Fruit fly (Drosophila melanogaster): Measurements from ENCODE around the gene HP1D3csd.
A peak's percentile ranks its signal among the peaks of the same experiment; 100 is the strongest.

HP1D3csd gene

dm6 chrX:19224580-19225303 lies 34.7 kb downstream of the HP1D3csd start (continued):
- peak; percentile 7 for TF ChIP-seq CG2116 (GFP tag; optimal IDR thresholded peaks at IDR 0.05)
- peak; percentile 30; the same call in 1 of the 3 replicates for TF ChIP-seq row (GFP tag; IDR thresholded peaks at IDR 0.05)
- peak in 1 of 2 experiments; percentile 22 for TF ChIP-seq dpn (GFP tag; optimal IDR thresholded peaks at IDR 0.05)
- peak; percentile 38 for TF ChIP-seq CG17385 (GFP tag; optimal IDR thresholded peaks at IDR 0.05)
- TF ChIP-seq sens (GFP tag), result peak; percentile 46
- peak in 1 of 2 experiments; percentile 65 for TF ChIP-seq Hr51 (GFP tag; optimal IDR thresholded peaks at IDR 0.05)
- TF ChIP-seq nmo (GFP tag; optimal IDR thresholded peaks at IDR 0.05), result peak; percentile 61
- no peak for TF ChIP-seq CG8944 (GFP tag; optimal IDR thresholded peaks at IDR 0.05)
- no peak for TF ChIP-seq CG32532 (GFP tag; IDR thresholded peaks at IDR 0.05)
- TF ChIP-seq dysf (GFP tag; IDR thresholded peaks at IDR 0.05), result no peak
- no peak for TF ChIP-seq CG13287 (GFP tag; IDR thresholded peaks at IDR 0.05; ENCODE audit: partially characterized antibody)
- peak; percentile 53 for TF ChIP-seq CG12391 (tag; optimal IDR thresholded peaks at IDR 0.05)
- peak; percentile 89 for TF ChIP-seq CG17361 (GFP tag; IDR thresholded peaks at IDR 0.05)
- TF ChIP-seq CG9437 (GFP tag; optimal IDR thresholded peaks at IDR 0.05), result peak; percentile 73
- peak; percentile 51 for TF ChIP-seq CG18619 (GFP tag; optimal IDR thresholded peaks at IDR 0.05)
- peak; percentile 44 for TF ChIP-seq CG12659 (GFP tag; optimal IDR thresholded peaks at IDR 0.05)
- TF ChIP-seq Fer3 (tag; optimal IDR thresholded peaks at IDR 0.05), result no peak
- no peak for TF ChIP-seq Bteb2 (GFP tag; optimal IDR thresholded peaks at IDR 0.05)
- TF ChIP-seq nerfin-1 (tag; optimal IDR thresholded peaks at IDR 0.05), result no peak
- peak; percentile 3 for TF ChIP-seq CTCF (GFP tag; optimal IDR thresholded peaks at IDR 0.05)
- TF ChIP-seq unpg (GFP tag; optimal IDR thresholded peaks at IDR 0.05), result peak; percentile 20
- TF ChIP-seq Ssrp (tag; optimal IDR thresholded peaks at IDR 0.05), result peak; percentile 52
- peak; percentile 56 for TF ChIP-seq Oli (tag; optimal IDR thresholded peaks at IDR 0.05)
- peak; percentile 3 for TF ChIP-seq gsb-n (tag; optimal IDR thresholded peaks at IDR 0.05)
- peak; percentile 28 for TF ChIP-seq Hmr (GFP tag; optimal IDR thresholded peaks at IDR 0.05)
- peak; percentile 8 for TF ChIP-seq gcm (GFP tag; optimal IDR thresholded peaks at IDR 0.05)
- peak; percentile 5 for TF ChIP-seq Nf-YB (GFP tag; optimal IDR thresholded peaks at IDR 0.05)
- TF ChIP-seq D19A (tag; optimal IDR thresholded peaks at IDR 0.05), result peak; percentile 43
- peak; percentile 42 for TF ChIP-seq CG17359 (tag; optimal IDR thresholded peaks at IDR 0.05)
- peak; percentile 43 for TF ChIP-seq CG14710 (tag; optimal IDR thresholded peaks at IDR 0.05)
- no peak for TF ChIP-seq Dbx (GFP tag; IDR thresholded peaks at IDR 0.05)
- TF ChIP-seq Sox100B (GFP tag; optimal IDR thresholded peaks at IDR 0.05), result peak; percentile 72
- TF ChIP-seq CG8924 (tag; optimal IDR thresholded peaks at IDR 0.05), result peak; percentile 63
- peak in 1 of 3 experiments; percentile 61 for TF ChIP-seq lola (GFP tag; optimal IDR thresholded peaks at IDR 0.05)
- TF ChIP-seq CG9876 (GFP tag; optimal IDR thresholded peaks at IDR 0.05), result no peak
- peak; percentile 34 for TF ChIP-seq CG10209 (GFP tag; optimal IDR thresholded peaks at IDR 0.05)
- peak; percentile 47 for TF ChIP-seq CG17829 (tag; optimal IDR thresholded peaks at IDR 0.05)
- no peak for TF ChIP-seq kah (GFP tag; optimal IDR thresholded peaks at IDR 0.05)
- TF ChIP-seq Myb (GFP tag; optimal IDR thresholded peaks at IDR 0.05), result no peak
- TF ChIP-seq CG13775 (GFP tag; optimal IDR thresholded peaks at IDR 0.05), result peak; percentile 36
- peak; percentile 64 for TF ChIP-seq Sox102F (GFP tag; optimal IDR thresholded peaks at IDR 0.05)
- no peak for TF ChIP-seq sens-2 (GFP tag; IDR thresholded peaks at IDR 0.05)
- no peak for TF ChIP-seq sc (optimal IDR thresholded peaks at IDR 0.05)
- peak; percentile 30 for TF ChIP-seq sc (GFP tag; optimal IDR thresholded peaks at IDR 0.05)
- peak; percentile 64 for TF ChIP-seq CG2678 (tag; optimal IDR thresholded peaks at IDR 0.05)
- peak; percentile 70 for TF ChIP-seq phol (tag; optimal IDR thresholded peaks at IDR 0.05)
- TF ChIP-seq sisA (GFP tag; IDR thresholded peaks at IDR 0.05), result no peak
- TF ChIP-seq CG4820 (GFP tag; optimal IDR thresholded peaks at IDR 0.05), result peak; percentile 3
- peak; percentile 35 for TF ChIP-seq bcd (GFP tag; optimal IDR thresholded peaks at IDR 0.05)
